Worm (Caenorhabditis elegans) whole organism, L3 larva: ENCODE data around the gene R02D5.8.

Experiments
- ZK546.5 ChIP-seq: sonication (generic microtip); optimal IDR thresholded peaks from 2 replicates; lab custom pipeline; 2017; ENCODE audit warnings: missing biosample characterization, missing genetic modification characterization
- aly-2 ChIP-seq: fragments of 150-350 bp; optimal IDR thresholded peaks from 2 replicates; lab custom pipeline; 2014; ENCODE audit warnings: missing biosample characterization, missing genetic modification characterization
- ama-1 ChIP-seq: fragments of 150-350 bp; optimal IDR thresholded peaks from 2 replicates; lab custom pipeline; 2018
- ceh-16 ChIP-seq: sonication (generic microtip); optimal IDR thresholded peaks from 2 replicates; lab custom pipeline; 2017; ENCODE audit warnings: missing biosample characterization, missing genetic modification characterization
- ceh-28 ChIP-seq: fragments of 150-350 bp; optimal IDR thresholded peaks from 2 replicates; lab custom pipeline; 2014; ENCODE audit warnings: missing biosample characterization, missing genetic modification reagents, missing genetic modification characterization
- ceh-82 ChIP-seq: fragments of 150-350 bp; optimal IDR thresholded peaks from 2 replicates; lab custom pipeline; 2014; ENCODE audit warnings: missing biosample characterization, missing genetic modification characterization
- ceh-9 ChIP-seq: sonication (generic microtip); optimal IDR thresholded peaks from 2 replicates; lab custom pipeline; 2018; ENCODE audit warnings: missing biosample characterization, missing genetic modification characterization
- daf-12 ChIP-seq: fragments of 150-350 bp; optimal IDR thresholded peaks from 2 replicates; lab custom pipeline; 2014; ENCODE audit warnings: missing biosample characterization, missing genetic modification reagents, missing genetic modification characterization
- elt-2 ChIP-seq: sonication (generic microtip); optimal IDR thresholded peaks from 2 replicates; lab custom pipeline; 2016; ENCODE audit warnings: missing genetic modification reagents, mild to moderate bottlenecking, missing genetic modification characterization, missing compliant biosample characterization
- fkh-10 ChIP-seq: sonication (generic microtip); optimal IDR thresholded peaks from 2 replicates; lab custom pipeline; 2017; ENCODE audit warnings: missing biosample characterization, missing genetic modification reagents, missing genetic modification characterization
- fkh-2 ChIP-seq: fragments of 150-350 bp; optimal IDR thresholded peaks from 2 replicates; lab custom pipeline; 2014; ENCODE audit warnings: missing biosample characterization, missing genetic modification reagents, missing genetic modification characterization
- fos-1 ChIP-seq: fragments of 150-350 bp; optimal IDR thresholded peaks from 2 replicates; lab custom pipeline; 2014; ENCODE audit warnings: missing biosample characterization, missing genetic modification characterization
- jun-1 ChIP-seq: fragments of 150-350 bp; optimal IDR thresholded peaks from 2 replicates; lab custom pipeline; 2014; ENCODE audit warnings: missing biosample characterization, missing genetic modification reagents, missing genetic modification characterization
- lin-15B ChIP-seq: fragments of 150-350 bp; optimal IDR thresholded peaks from 2 replicates; lab custom pipeline; 2014; ENCODE audit warnings: missing biosample characterization, missing genetic modification characterization
- lin-39 ChIP-seq: fragments of 150-350 bp; optimal IDR thresholded peaks from 2 replicates; lab custom pipeline; 2018; ENCODE audit warnings: missing biosample characterization, missing genetic modification reagents, missing genetic modification characterization
- lsy-12 ChIP-seq: sonication (generic microtip); optimal IDR thresholded peaks from 2 replicates; lab custom pipeline; 2016; ENCODE audit warnings: mild to moderate bottlenecking, missing genetic modification characterization, missing compliant biosample characterization
- mdl-1 ChIP-seq: fragments of 150-350 bp; optimal IDR thresholded peaks from 2 replicates; lab custom pipeline; 2014; ENCODE audit warnings: missing biosample characterization, missing genetic modification characterization
- mml-1 ChIP-seq: fragments of 150-350 bp; sonication (generic microtip); optimal IDR thresholded peaks from 3 replicates; lab custom pipeline; 2014; ENCODE audit warnings: missing biosample characterization, missing genetic modification characterization
- nfya-1 ChIP-seq: sonication (generic microtip); optimal IDR thresholded peaks from 2 replicates; lab custom pipeline; 2017; ENCODE audit warnings: missing genetic modification characterization, mild to moderate bottlenecking, missing compliant biosample characterization, antibody characterized with exemption, moderate library complexity; ENCODE audit not compliant: insufficient read depth
- nhr-11 ChIP-seq: fragments of 150-350 bp; optimal IDR thresholded peaks from 2 replicates; lab custom pipeline; 2014; ENCODE audit warnings: missing biosample characterization, missing genetic modification characterization
- nhr-12 ChIP-seq: fragments of 150-350 bp; optimal IDR thresholded peaks from 2 replicates; lab custom pipeline; 2014; ENCODE audit warnings: missing biosample characterization, missing genetic modification characterization
- nhr-23 ChIP-seq: fragments of 150-350 bp; optimal IDR thresholded peaks from 2 replicates; lab custom pipeline; 2014; ENCODE audit warnings: missing biosample characterization, missing genetic modification reagents, missing genetic modification characterization
- nhr-237 ChIP-seq: fragments of 150-350 bp; optimal IDR thresholded peaks from 2 replicates; lab custom pipeline; 2014; ENCODE audit warnings: missing biosample characterization, missing genetic modification characterization
- nhr-25 ChIP-seq: sonication (generic microtip); optimal IDR thresholded peaks from 2 replicates; lab custom pipeline; 2017; ENCODE audit warnings: missing biosample characterization, missing genetic modification characterization
- nhr-43 ChIP-seq: sonication (generic microtip); optimal IDR thresholded peaks from 2 replicates; lab custom pipeline; 2016; ENCODE audit warnings: mild to moderate bottlenecking, missing genetic modification characterization, missing compliant biosample characterization; ENCODE audit not compliant: poor library complexity, severe bottlenecking
- nhr-67 ChIP-seq: fragments of 150-350 bp; optimal IDR thresholded peaks from 2 replicates; lab custom pipeline; 2014; ENCODE audit warnings: missing biosample characterization, missing genetic modification characterization
- nhr-77 ChIP-seq: fragments of 150-350 bp; optimal IDR thresholded peaks from 2 replicates; lab custom pipeline; 2014; ENCODE audit warnings: missing biosample characterization, missing genetic modification characterization
- pha-4 ChIP-seq: fragments of 150-350 bp; optimal IDR thresholded peaks from 2 replicates; lab custom pipeline; 2014; ENCODE audit warnings: missing biosample characterization, missing genetic modification reagents, missing genetic modification characterization
- pqm-1 ChIP-seq: fragments of 150-350 bp; optimal IDR thresholded peaks from 2 replicates; lab custom pipeline; 2017; ENCODE audit warnings: missing biosample characterization, missing genetic modification characterization, inconsistent platforms
- skn-1 ChIP-seq: fragments of 150-350 bp; optimal IDR thresholded peaks from 2 replicates; lab custom pipeline; 2014; ENCODE audit warnings: missing biosample characterization, missing genetic modification characterization
- snpc-4 ChIP-seq: fragments of 150-350 bp; optimal IDR thresholded peaks from 2 replicates; lab custom pipeline; 2014; ENCODE audit warnings: missing biosample characterization, missing genetic modification characterization
- tbx-2 ChIP-seq: sonication (generic microtip); optimal IDR thresholded peaks from 2 replicates; lab custom pipeline; 2016; ENCODE audit warnings: mild to moderate bottlenecking, missing genetic modification characterization, missing compliant biosample characterization
- unc-39 ChIP-seq: sonication (generic microtip); optimal IDR thresholded peaks from 4 replicates; lab custom pipeline; 2017; ENCODE audit warnings: missing biosample characterization, missing genetic modification characterization
- unc-62 ChIP-seq: fragments of 150-350 bp; sonication (generic microtip); optimal IDR thresholded peaks from 4 replicates; lab custom pipeline; 2014; ENCODE audit warnings: missing biosample characterization, missing genetic modification reagents, missing genetic modification characterization
- zag-1 ChIP-seq: fragments of 150-350 bp; optimal IDR thresholded peaks from 2 replicates; lab custom pipeline; 2014; ENCODE audit warnings: missing biosample characterization, missing genetic modification characterization
- ztf-4 ChIP-seq: fragments of 150-350 bp; optimal IDR thresholded peaks from 2 replicates; lab custom pipeline; 2014; ENCODE audit warnings: missing biosample characterization, missing genetic modification characterization

The R02D5.8 gene

DNA sequence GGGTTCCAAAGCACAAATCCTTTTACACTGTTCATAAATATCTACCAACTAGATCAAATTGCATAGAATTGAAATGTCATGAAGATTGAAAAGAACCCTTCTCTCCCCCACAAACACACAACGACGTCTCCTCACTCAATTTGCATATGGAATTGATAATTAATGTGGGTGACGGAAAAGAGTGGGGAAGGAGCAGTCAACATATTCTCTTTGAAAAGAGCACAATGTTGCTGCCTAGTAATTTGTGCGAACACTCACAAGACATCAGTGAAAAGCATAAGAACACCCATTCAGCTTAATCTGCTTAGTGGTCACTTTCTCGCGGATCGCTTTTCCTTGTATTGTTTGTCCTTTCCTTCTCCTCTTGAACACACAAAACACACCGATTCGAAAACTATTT, 22.7 kb downstream of the R02D5.8 start:
- TF ChIP-seq pha-4 (tag; lab: Kevin White, UChicago) (peak; percentile 18), skn-1 (tag; lab: Kevin White, UChicago) (no peak)

DNA sequence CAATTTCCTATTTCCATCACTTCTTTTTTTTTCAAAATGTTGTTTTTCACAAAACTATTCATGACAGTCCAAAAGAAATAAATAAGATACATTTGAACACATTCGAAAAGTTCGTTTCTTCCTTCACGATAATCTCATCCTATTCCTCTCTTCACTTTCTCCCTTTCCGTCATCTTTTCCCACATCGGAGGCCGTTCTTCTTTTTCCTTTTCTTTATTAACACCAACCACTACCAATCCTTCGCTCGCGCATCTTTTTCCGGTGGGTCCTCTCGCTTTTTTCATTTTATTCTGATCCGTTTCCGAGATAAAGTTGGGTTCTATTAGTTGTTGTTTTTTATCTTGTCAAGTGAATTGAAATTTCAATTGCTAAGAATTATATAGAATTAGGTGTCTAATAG, 23.7 kb downstream of the R02D5.8 start:
- no peak for TF ChIP-seq aly-2 (tag; lab: Kevin White, UChicago)
- TF ChIP-seq nhr-11: no peak
- no peak for TF ChIP-seq daf-12
- no peak for TF ChIP-seq ceh-9 (tag; lab: Kevin White, UChicago)
- TF ChIP-seq ama-1 (lab: Kevin White, UChicago): no peak
- no peak for TF ChIP-seq unc-39 (tag; lab: Kevin White, UChicago)
- no peak for TF ChIP-seq ceh-16
- no peak for TF ChIP-seq nhr-237 (tag; lab: Kevin White, UChicago)
- no peak for TF ChIP-seq fkh-10 (GFP tag; lab: Kevin White, UChicago)
- TF ChIP-seq unc-62 (GFP tag; lab: Kevin White, UChicago): no peak
- TF ChIP-seq ceh-82: no peak
- TF ChIP-seq mml-1 (tag; lab: Kevin White, UChicago): no peak

ce11 chrV:14493665-14494064, 25.5 kb downstream of the R02D5.8 start:
- TF ChIP-seq aly-2 (tag; lab: Kevin White, UChicago) (no peak), ztf-4 (tag; lab: Kevin White, UChicago) (no peak), zag-1 (no peak), nhr-77 (tag; lab: Kevin White, UChicago) (no peak), lin-39 (tag; lab: Kevin White, UChicago) (no peak), unc-39 (tag; lab: Kevin White, UChicago) (no peak), tbx-2 (tag; lab: Kevin White, UChicago) (no peak), nfya-1 (tag; lab: Kevin White, UChicago) (peak; percentile 78)

DNA sequence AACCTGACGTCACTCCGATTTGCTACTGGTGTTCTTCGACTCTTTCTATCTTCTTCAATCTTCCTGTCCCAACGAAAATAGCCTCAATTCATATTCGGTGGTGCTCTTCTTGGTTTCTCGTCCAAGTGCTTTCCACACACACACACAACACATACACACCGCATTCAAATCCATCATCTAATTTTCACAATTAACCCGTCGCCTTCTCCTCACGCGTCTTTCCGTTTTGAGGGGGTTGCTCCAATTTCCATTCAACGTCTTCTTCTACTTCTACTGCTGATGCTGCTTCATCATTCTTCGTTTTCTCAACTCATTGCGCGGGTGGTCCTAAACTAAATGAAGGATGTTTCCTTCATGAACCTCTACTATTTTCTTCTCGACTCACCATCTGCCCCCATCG, 28.1 kb downstream of the R02D5.8 start:
- TF ChIP-seq ceh-28 (tag; lab: Kevin White, UChicago): no peak
- no peak for TF ChIP-seq lin-39 (tag; lab: Kevin White, UChicago)
- TF ChIP-seq nhr-43 (tag; lab: Kevin White, UChicago): no peak
- no peak for TF ChIP-seq zag-1
- TF ChIP-seq fkh-2 (tag; lab: Kevin White, UChicago): no peak
- TF ChIP-seq nhr-67: no peak
- TF ChIP-seq jun-1 (tag; lab: Kevin White, UChicago): no peak
- no peak for TF ChIP-seq ceh-16
- TF ChIP-seq nhr-11: no peak
- TF ChIP-seq nhr-25: no peak
- TF ChIP-seq unc-62 (GFP tag; lab: Kevin White, UChicago): no peak
- no peak for TF ChIP-seq elt-2 (tag; lab: Kevin White, UChicago)
- TF ChIP-seq snpc-4 (tag; lab: Kevin White, UChicago): no peak
- no peak for TF ChIP-seq tbx-2 (tag; lab: Kevin White, UChicago)
- TF ChIP-seq nhr-23: no peak
- no peak for TF ChIP-seq lin-15B (tag; lab: Kevin White, UChicago)
- TF ChIP-seq mdl-1 (tag; lab: Kevin White, UChicago): no peak
- no peak for TF ChIP-seq nhr-12 (tag; lab: Kevin White, UChicago)
- no peak for TF ChIP-seq skn-1 (tag; lab: Kevin White, UChicago)
- TF ChIP-seq fos-1 (tag; lab: Kevin White, UChicago): no peak
- TF ChIP-seq, all 47 proteins: peak for 0

ce11 chrV:14484582-14484981, 34.6 kb downstream of the R02D5.8 start, which contains the start of gene R02D5.4:
TSS of gene R02D5.4 (minus strand) at chrV:14484682.
- no peak for TF ChIP-seq ZK546.5
- TF ChIP-seq mml-1 (tag; lab: Kevin White, UChicago): no peak

DNA sequence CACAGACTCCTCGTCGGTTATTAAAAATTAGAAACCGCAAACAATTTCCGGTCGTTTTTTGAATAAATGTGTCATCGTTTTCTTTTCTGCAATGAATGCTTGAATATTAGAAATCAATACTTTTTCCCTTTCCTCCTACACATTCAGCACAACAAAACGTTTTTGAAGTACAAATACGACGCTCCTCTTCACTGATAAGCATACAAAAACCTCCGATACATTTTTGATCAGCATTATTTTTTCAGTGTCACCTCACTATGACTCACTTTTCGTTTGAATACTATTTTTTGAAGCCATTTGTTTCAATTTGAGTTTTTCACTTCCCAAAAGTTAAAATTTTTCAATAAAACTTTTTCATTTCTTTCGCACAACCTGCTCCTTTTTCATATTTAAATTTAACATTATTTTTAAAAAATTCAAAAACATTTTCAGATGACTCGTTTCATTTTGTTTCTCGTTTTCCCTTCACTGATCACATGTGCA, 36.4 kb downstream of the R02D5.8 start, which contains the start of gene R02D5.3:
TSS of gene R02D5.3 (plus strand) at position 433 of the 483 bp plus-strand sequence.
- TF ChIP-seq pqm-1 (tag; lab: Kevin White, UChicago) (peak; percentile 64), elt-2 (tag; lab: Kevin White, UChicago) (peak; percentile 64), pha-4 (tag; lab: Kevin White, UChicago) (peak; percentile 36), lsy-12 (tag; lab: Kevin White, UChicago) (no peak)
